Fruit fly (Drosophila melanogaster): ENCODE data around the gene CG42763.

The CG42763 gene

DNA sequence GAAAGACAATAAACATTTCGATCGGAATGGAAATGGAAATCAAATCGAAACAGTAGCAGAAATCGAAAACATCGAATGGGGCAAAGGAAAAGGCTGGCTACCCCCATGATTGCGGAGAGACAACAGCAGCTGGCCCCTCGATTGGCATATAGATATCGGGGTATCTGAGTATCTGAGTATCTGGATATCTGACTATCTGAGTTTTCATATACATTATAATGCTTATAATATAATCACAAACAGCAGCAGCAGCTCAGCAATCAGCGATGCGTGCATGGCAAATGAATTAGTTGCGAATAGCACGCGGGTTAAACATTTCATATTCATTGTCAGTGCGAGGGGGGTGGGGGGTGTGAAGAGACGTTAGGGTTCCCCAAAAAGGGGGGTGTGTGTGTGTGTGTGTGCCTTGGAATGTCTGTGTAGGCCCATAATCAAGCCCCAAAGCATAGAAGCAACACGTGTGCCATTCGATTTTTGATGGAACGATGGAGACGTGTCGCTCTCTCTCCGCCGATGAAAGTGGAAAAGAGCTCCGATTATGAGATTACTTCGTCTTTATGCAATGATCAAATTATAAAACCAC lies 25.8 kb upstream of the CG42763 start:
- TF ChIP-seq lola (GFP tag; optimal IDR thresholded peaks at IDR 0.05): no peak
- TF ChIP-seq br (GFP tag; optimal IDR thresholded peaks at IDR 0.05): no peak
- no peak for TF ChIP-seq ey (GFP tag; optimal IDR thresholded peaks at IDR 0.05)
- no peak for TF ChIP-seq CG9705 (GFP tag; optimal IDR thresholded peaks at IDR 0.05)
- TF ChIP-seq OdsH (GFP tag; optimal IDR thresholded peaks at IDR 0.05): no peak
- no peak for TF ChIP-seq woc (GFP tag; optimal IDR thresholded peaks at IDR 0.05)
- TF ChIP-seq Hnf4 (GFP tag; optimal IDR thresholded peaks at IDR 0.05): no peak
- no peak for TF ChIP-seq Hr83 (GFP tag; optimal IDR thresholded peaks at IDR 0.05; ENCODE audit: poor library complexity, severe bottlenecking)
- TF ChIP-seq fru (GFP tag; optimal IDR thresholded peaks at IDR 0.05): no peak
- TF ChIP-seq CG32264 (GFP tag; optimal IDR thresholded peaks at IDR 0.05): no peak
- TF ChIP-seq tai (GFP tag; optimal IDR thresholded peaks at IDR 0.05): no peak
- TF ChIP-seq rgr (GFP tag; optimal IDR thresholded peaks at IDR 0.05): no peak
- no peak for TF ChIP-seq Mio (GFP tag; optimal IDR thresholded peaks at IDR 0.05)
- TF ChIP-seq Rel (GFP tag; optimal IDR thresholded peaks at IDR 0.05): no peak
- no peak for TF ChIP-seq Rel (tag; optimal IDR thresholded peaks at IDR 0.05)
- no peak for TF ChIP-seq dsf (GFP tag; optimal IDR thresholded peaks at IDR 0.05; ENCODE audit: borderline replicate concordance)
- no peak for TF ChIP-seq Abd-B (GFP tag; optimal IDR thresholded peaks at IDR 0.05)
- no peak for TF ChIP-seq dmrt93B (GFP tag; optimal IDR thresholded peaks at IDR 0.05)
- no peak for TF ChIP-seq HLH106 (tag; optimal IDR thresholded peaks at IDR 0.05)

dm6 chr2L:8168075-8168474 lies 23.2 kb upstream of the CG42763 start:
- no peak for TF ChIP-seq Mio (GFP tag; optimal IDR thresholded peaks at IDR 0.05)
- no peak for TF ChIP-seq tai (GFP tag; optimal IDR thresholded peaks at IDR 0.05)
- no peak for TF ChIP-seq sage (GFP tag; optimal IDR thresholded peaks at IDR 0.05)
- no peak for TF ChIP-seq Dif (GFP tag; optimal IDR thresholded peaks at IDR 0.05; ENCODE audit: partially characterized antibody)
- no peak for TF ChIP-seq CrebA (GFP tag; optimal IDR thresholded peaks at IDR 0.05; ENCODE audit: borderline replicate concordance)
- no peak for TF ChIP-seq Hnf4 (GFP tag; optimal IDR thresholded peaks at IDR 0.05)

DNA sequence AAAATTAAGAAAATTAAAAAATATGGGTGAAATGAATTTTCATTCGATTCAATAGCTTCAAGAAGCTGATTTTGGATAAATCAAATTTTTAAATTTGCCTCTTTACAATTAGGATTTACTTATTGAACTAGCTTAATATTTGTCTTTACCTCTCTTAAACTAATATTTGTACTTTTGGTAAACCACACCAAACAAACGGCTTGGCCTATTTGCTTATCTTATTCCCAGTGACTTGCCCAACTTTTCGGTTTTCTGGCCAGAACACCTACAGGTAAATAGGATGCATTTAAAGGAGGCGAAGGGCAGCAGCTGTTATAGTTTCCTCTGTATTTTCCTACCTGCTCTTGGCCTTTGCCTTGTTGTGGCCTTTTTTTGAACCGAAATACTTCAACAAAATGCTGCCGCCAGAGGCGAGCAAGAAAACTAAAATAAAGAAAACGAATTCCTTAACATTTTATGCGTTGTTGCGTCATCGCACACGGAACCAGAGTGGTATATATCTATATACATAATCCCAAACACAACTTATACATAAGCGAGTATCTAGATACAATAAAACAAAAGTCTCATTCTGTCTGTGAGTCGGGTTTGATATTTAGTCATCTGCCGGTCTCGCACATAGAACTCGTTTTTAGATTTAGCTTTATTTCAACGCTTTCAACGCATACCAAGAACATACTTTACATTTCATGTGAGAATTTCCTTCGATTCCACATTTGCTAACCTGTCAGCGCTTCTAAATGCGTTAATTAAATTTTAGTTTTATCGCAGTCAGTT lies 21.1 kb upstream of the CG42763 start:
- TF ChIP-seq jim (GFP tag; optimal IDR thresholded peaks at IDR 0.05): no peak
- TF ChIP-seq Jra (GFP tag; optimal IDR thresholded peaks at IDR 0.05): no peak
- no peak for TF ChIP-seq OdsH (GFP tag; optimal IDR thresholded peaks at IDR 0.05)
- no peak for TF ChIP-seq rgr (GFP tag; optimal IDR thresholded peaks at IDR 0.05)
- TF ChIP-seq Dif (GFP tag; optimal IDR thresholded peaks at IDR 0.05; ENCODE audit: partially characterized antibody): no peak
- TF ChIP-seq pan (optimal IDR thresholded peaks at IDR 0.05): no peak
- no peak for TF ChIP-seq br (GFP tag; optimal IDR thresholded peaks at IDR 0.05)
- TF ChIP-seq fru (GFP tag; optimal IDR thresholded peaks at IDR 0.05): no peak
- no peak for TF ChIP-seq Dfd (GFP tag; optimal IDR thresholded peaks at IDR 0.05)

dm6 chr2L:8164219-8164618 lies 19.3 kb upstream of the CG42763 start:
- peak; percentile 19 for TF ChIP-seq br (GFP tag; optimal IDR thresholded peaks at IDR 0.05)
- TF ChIP-seq tai (GFP tag; optimal IDR thresholded peaks at IDR 0.05): peak; percentile 62
- peak; percentile 41 for TF ChIP-seq sv (GFP tag; optimal IDR thresholded peaks at IDR 0.05)
- peak; percentile 61 for TF ChIP-seq Jra (GFP tag; optimal IDR thresholded peaks at IDR 0.05)
- TF ChIP-seq fru (GFP tag; optimal IDR thresholded peaks at IDR 0.05): no peak
- TF ChIP-seq OdsH (GFP tag; optimal IDR thresholded peaks at IDR 0.05): peak; percentile 47
- peak; percentile 41 for TF ChIP-seq psq (GFP tag; optimal IDR thresholded peaks at IDR 0.05)
- peak; percentile 5 for TF ChIP-seq HLH106 (tag; optimal IDR thresholded peaks at IDR 0.05)
- peak; percentile 38 for TF ChIP-seq dmrt93B (GFP tag; optimal IDR thresholded peaks at IDR 0.05)
- TF ChIP-seq rgr (GFP tag; optimal IDR thresholded peaks at IDR 0.05): peak; percentile 73
- TF ChIP-seq dsf (GFP tag; optimal IDR thresholded peaks at IDR 0.05; ENCODE audit: borderline replicate concordance): peak; percentile 35
- no peak for TF ChIP-seq jim (GFP tag; optimal IDR thresholded peaks at IDR 0.05)
- TF ChIP-seq lola (GFP tag; optimal IDR thresholded peaks at IDR 0.05): no peak
- peak; percentile 62 for TF ChIP-seq h (GFP tag; optimal IDR thresholded peaks at IDR 0.05)
- TF ChIP-seq Sp1 (GFP tag; optimal IDR thresholded peaks at IDR 0.05): peak; percentile 52
- TF ChIP-seq CG9705 (GFP tag; optimal IDR thresholded peaks at IDR 0.05): no peak
- peak; percentile 67 for TF ChIP-seq Hnf4 (GFP tag; optimal IDR thresholded peaks at IDR 0.05)
- TF ChIP-seq Dfd (GFP tag; optimal IDR thresholded peaks at IDR 0.05): no peak
- peak; percentile 3 for TF ChIP-seq sage (GFP tag; optimal IDR thresholded peaks at IDR 0.05)
- peak; percentile 96 for TF ChIP-seq Hr83 (GFP tag; optimal IDR thresholded peaks at IDR 0.05; ENCODE audit: poor library complexity, severe bottlenecking)
- peak; percentile 63 for TF ChIP-seq brk (GFP tag; optimal IDR thresholded peaks at IDR 0.05)
- no peak for TF ChIP-seq Dif (GFP tag; optimal IDR thresholded peaks at IDR 0.05; ENCODE audit: partially characterized antibody)
- peak in 1 of 2 experiments; percentile 45 for TF ChIP-seq foxo (GFP tag; optimal IDR thresholded peaks at IDR 0.05)

Measured in whole organism, wandering third instar larva.